Worm (Caenorhabditis elegans) whole organism, early embryonic: Measurements from ENCODE around the gene nlp-63.

Experiments used
- B0310.2 ChIP-seq: sonication (generic microtip); optimal IDR thresholded peaks from 2 replicates; lab custom pipeline; 2016; ENCODE audit warnings: mild to moderate bottlenecking, missing genetic modification characterization, missing compliant biosample characterization
- F13C5.2 ChIP-seq: sonication (generic microtip); optimal IDR thresholded peaks from 2 replicates; lab custom pipeline; 2017; ENCODE audit warnings: mild to moderate bottlenecking, missing genetic modification characterization, inconsistent platforms, missing compliant biosample characterization
- aly-1 ChIP-seq: sonication (generic microtip); optimal IDR thresholded peaks from 2 replicates; lab custom pipeline; 2016; ENCODE audit warnings: missing genetic modification characterization, missing compliant biosample characterization
- ama-1 ChIP-seq: fragments of 150-350 bp; optimal IDR thresholded peaks from 2 replicates; lab custom pipeline; 2014
- ceh-13 ChIP-seq: fragments of 200-800 bp; sonication (Bioruptor generic); optimal IDR thresholded peaks from 2 replicates; lab custom pipeline; 2018; ENCODE audit warnings: mild to moderate bottlenecking, missing genetic modification characterization, missing compliant biosample characterization
- ceh-36 ChIP-seq: sonication (generic microtip); optimal IDR thresholded peaks from 2 replicates; lab custom pipeline; 2016; ENCODE audit warnings: missing genetic modification characterization, inconsistent platforms, missing compliant biosample characterization
- flt-1 ChIP-seq: fragments of 200-800 bp; sonication (Bioruptor generic); IDR thresholded peaks from 2 replicates; pipeline ENCODE4 v1.3.6; 2022; ENCODE audit warnings: missing genetic modification characterization, missing compliant biosample characterization
- hmbx-1 ChIP-seq: sonication (generic microtip); optimal IDR thresholded peaks from 2 replicates; lab custom pipeline; 2016; ENCODE audit warnings: mild to moderate bottlenecking, missing genetic modification characterization, missing compliant biosample characterization
- hmg-4 ChIP-seq: fragments of 200-800 bp; sonication (Bioruptor generic); optimal IDR thresholded peaks from 2 replicates; lab custom pipeline; 2018; ENCODE audit warnings: mild to moderate bottlenecking, missing genetic modification characterization, missing compliant biosample characterization
- hnd-1 ChIP-seq: sonication (generic microtip); optimal IDR thresholded peaks from 2 replicates; lab custom pipeline; 2016; ENCODE audit warnings: missing genetic modification characterization, missing compliant biosample characterization
- pes-1 ChIP-seq: fragments of 200-800 bp; sonication (Bioruptor generic); IDR thresholded peaks from 2 replicates; pipeline ENCODE4 v1.3.6; 2022; ENCODE audit warnings: missing genetic modification reagents, missing genetic modification characterization, missing compliant biosample characterization
- scrt-1 ChIP-seq: fragments of 200-800 bp; sonication (Bioruptor generic); IDR thresholded peaks from 2 replicates; pipeline ENCODE4 v1.3.6; 2022; ENCODE audit warnings: missing genetic modification characterization, missing compliant biosample characterization
- tbx-37 ChIP-seq: fragments of 200-800 bp; sonication (Bioruptor generic); conservative IDR thresholded peaks from 2 replicates; pipeline ENCODE4 v1.3.6; 2022; ENCODE audit warnings: missing genetic modification reagents, missing genetic modification characterization, missing compliant biosample characterization
- tra-4 ChIP-seq: sonication (generic microtip); optimal IDR thresholded peaks from 2 replicates; lab custom pipeline; 2017; ENCODE audit warnings: missing genetic modification characterization, missing compliant biosample characterization

DNA sequence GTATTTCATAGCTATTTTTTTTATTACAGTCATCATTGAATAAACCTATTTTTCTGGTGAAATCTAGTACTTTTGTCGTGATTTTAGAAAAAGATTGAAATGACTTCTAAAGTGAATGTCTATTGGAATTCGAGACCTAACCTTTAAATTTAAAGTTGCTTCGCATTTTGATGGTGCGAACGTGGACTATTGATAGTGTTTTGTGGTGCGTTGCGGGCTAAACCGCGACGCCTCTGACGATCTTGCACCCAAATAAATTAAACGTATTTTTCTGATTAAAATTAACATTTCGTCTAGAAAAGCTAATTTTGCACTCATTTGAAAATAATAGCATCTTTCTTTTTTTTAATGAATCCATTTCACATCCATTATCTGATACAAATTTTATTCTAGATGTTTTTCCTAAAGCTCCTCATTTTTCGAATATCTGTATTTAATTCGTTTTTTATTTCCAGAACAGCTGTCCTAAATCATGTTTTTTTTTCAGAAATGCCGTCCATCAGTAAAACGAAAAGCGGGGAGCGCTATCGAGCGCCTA, 17.3 kb downstream of the nlp-63 start, which contains the start of gene wbp-11:
- no peak for TF ChIP-seq ama-1
- TF ChIP-seq hnd-1: no peak
- no peak for TF ChIP-seq pes-1 (GFP tag; lab: Robert Waterston, UW)
- no peak for TF ChIP-seq hmbx-1 (tag; lab: Kevin White, UChicago)
- TF ChIP-seq aly-1 (tag; lab: Kevin White, UChicago): no peak
- TF ChIP-seq tbx-37 (GFP tag; lab: Robert Waterston, UW): no peak
- TF ChIP-seq ceh-13 (GFP tag; lab: Kevin White, UChicago): no peak
- TF ChIP-seq scrt-1 (GFP tag; lab: Robert Waterston, UW): no peak
- no peak for TF ChIP-seq flt-1 (GFP tag; lab: Robert Waterston, UW)
- TF ChIP-seq hmg-4 (GFP tag; lab: Kevin White, UChicago): no peak
- TF ChIP-seq tra-4 (tag; lab: Kevin White, UChicago): no peak
- TF ChIP-seq B0310.2 (tag; lab: Kevin White, UChicago): no peak
- no peak for TF ChIP-seq F13C5.2 (tag; lab: Kevin White, UChicago)
- no peak for TF ChIP-seq ceh-36
